Fruit fly (Drosophila melanogaster): ENCODE results near the gene CG31676.
A peak's percentile ranks its signal among the peaks of the same experiment; 100 is the strongest.

The CG31676 gene

dm6 chr2L:20807617-20808509, 32.7 kb upstream of the CG31676 start (continued):
- TF ChIP-seq CG7556 (GFP tag; optimal IDR thresholded peaks at IDR 0.05) = no peak
- TF ChIP-seq rib (GFP tag; IDR thresholded peaks at IDR 0.05) = no peak
- TF ChIP-seq tio (GFP tag; optimal IDR thresholded peaks at IDR 0.05) = no peak
- TF ChIP-seq CG10431 (GFP tag; optimal IDR thresholded peaks at IDR 0.05) = no peak
- peak; percentile 18; the same call in 1 of the 2 replicates for TF ChIP-seq MBD-R2 (GFP tag; IDR thresholded peaks at IDR 0.05)
- no peak for TF ChIP-seq tap (tag; optimal IDR thresholded peaks at IDR 0.05)
- TF ChIP-seq Atf3 (GFP tag; optimal IDR thresholded peaks at IDR 0.05) = no peak
- TF ChIP-seq CG33557 (GFP tag; optimal IDR thresholded peaks at IDR 0.05) = no peak
- TF ChIP-seq Sry-δ (GFP tag; optimal IDR thresholded peaks at IDR 0.05) = no peak
- TF ChIP-seq CG30431 (GFP tag; optimal IDR thresholded peaks at IDR 0.05) = no peak
- TF ChIP-seq CG3726 (GFP tag; IDR thresholded peaks at IDR 0.05) = 0 out of 3 replicates have a peak, but pooled peaks have one; percentile 12
- TF ChIP-seq exex (tag; optimal IDR thresholded peaks at IDR 0.05) = peak; percentile 16
- no peak for TF ChIP-seq ara (GFP tag; IDR thresholded peaks at IDR 0.05)
- TF ChIP-seq vfl (GFP tag; optimal IDR thresholded peaks at IDR 0.05) = no peak
- peak; percentile 75 for TF ChIP-seq CG7987 (GFP tag; optimal IDR thresholded peaks at IDR 0.05)
- peak; percentile 14 for TF ChIP-seq CG34376 (GFP tag; optimal IDR thresholded peaks at IDR 0.05)
- no peak for TF ChIP-seq pan (optimal IDR thresholded peaks at IDR 0.05)
- TF ChIP-seq pan (GFP tag; optimal IDR thresholded peaks at IDR 0.05 in 1 of 2, IDR thresholded peaks at IDR 0.05 in 1 of 2) = peak in 1 of 2 experiments; percentile 80
- TF ChIP-seq CG13287 (GFP tag; IDR thresholded peaks at IDR 0.05; ENCODE audit: partially characterized antibody) = 0 out of 2 replicates have a peak, but pooled peaks have one; percentile 6
- no peak; the same call in 1 of the 2 replicates for TF ChIP-seq GATAe (GFP tag; conservative IDR thresholded peaks at IDR 0.05)
- no peak for TF ChIP-seq p53 (GFP tag; optimal IDR thresholded peaks at IDR 0.05)
- no peak for TF ChIP-seq shn (GFP tag; optimal IDR thresholded peaks at IDR 0.05)
- TF ChIP-seq sr (GFP tag; IDR thresholded peaks at IDR 0.05) = no peak; the same call in 2 of the 3 replicates
- TF ChIP-seq unpg (GFP tag; optimal IDR thresholded peaks at IDR 0.05) = peak; percentile 53
- TF ChIP-seq Dll (GFP tag; IDR thresholded peaks at IDR 0.05; ENCODE audit: partially characterized antibody) = no peak
- no peak for TF ChIP-seq CG4617 (GFP tag; optimal IDR thresholded peaks at IDR 0.05; ENCODE audit: borderline replicate concordance)
- no peak for TF ChIP-seq run (tag; optimal IDR thresholded peaks at IDR 0.05)
- TF ChIP-seq CG17359 (tag; optimal IDR thresholded peaks at IDR 0.05) = peak; percentile 53
- TF ChIP-seq fd64A (GFP tag; optimal IDR thresholded peaks at IDR 0.05) = no peak
- TF ChIP-seq Bgb (GFP tag; IDR thresholded peaks at IDR 0.05; ENCODE audit: partially characterized antibody) = no peak
- peak; percentile 51 for TF ChIP-seq CG1233 (GFP tag; optimal IDR thresholded peaks at IDR 0.05)
- no peak for TF ChIP-seq sima (GFP tag; optimal IDR thresholded peaks at IDR 0.05)
- TF ChIP-seq CG11560 (tag; IDR thresholded peaks at IDR 0.05) = no peak
- TF ChIP-seq lilli (GFP tag; optimal IDR thresholded peaks at IDR 0.05) = peak; percentile 12
- TF ChIP-seq Blimp-1 (GFP tag; optimal IDR thresholded peaks at IDR 0.05) = peak; percentile 46
- TF ChIP-seq vnd (GFP tag; IDR thresholded peaks at IDR 0.05; ENCODE audit: partially characterized antibody) = no peak
- no peak for TF ChIP-seq MESR4 (GFP tag; optimal IDR thresholded peaks at IDR 0.05)
- no peak for TF ChIP-seq jigr1 (GFP tag; IDR thresholded peaks at IDR 0.05)
- TF ChIP-seq CkIIα-i1 (GFP tag; IDR thresholded peaks at IDR 0.05) = no peak
- TF ChIP-seq CG1792 (GFP tag; optimal IDR thresholded peaks at IDR 0.05) = peak; percentile 17
- TF ChIP-seq CG8359 (GFP tag; optimal IDR thresholded peaks at IDR 0.05; ENCODE audit: borderline replicate concordance) = no peak
- no peak for TF ChIP-seq tll (GFP tag; optimal IDR thresholded peaks at IDR 0.05)
- no peak for TF ChIP-seq zfh2 (GFP tag; optimal IDR thresholded peaks at IDR 0.05)
- no peak for TF ChIP-seq C15 (GFP tag; IDR thresholded peaks at IDR 0.05)
- TF ChIP-seq klu (GFP tag; IDR thresholded peaks at IDR 0.05) = no peak
- TF ChIP-seq Ets97D (GFP tag; optimal IDR thresholded peaks at IDR 0.05) = no peak
- no peak for TF ChIP-seq CG7357 (GFP tag; IDR thresholded peaks at IDR 0.05)
- no peak for TF ChIP-seq cg (GFP tag; optimal IDR thresholded peaks at IDR 0.05)
- no peak for TF ChIP-seq usp (GFP tag; optimal IDR thresholded peaks at IDR 0.05)

All from whole organism, embryonic.